Fruit fly (Drosophila melanogaster) whole organism, embryonic: Measurements from ENCODE around the gene Tpr2.

Source experiments
- Ada2b ChIP-seq: fragments of 200-800 bp; sonication (Bioruptor generic); IDR thresholded peaks from 2 replicates; pipeline ENCODE4 v1.3.6; 2022; ENCODE audit warnings: missing biosample characterization, missing genetic modification characterization
- CG11560 ChIP-seq: fragments of 200-800 bp; sonication (Bioruptor generic); IDR thresholded peaks from 3 replicates; pipeline ENCODE4 v1.3.6; 2022; ENCODE audit warnings: missing biosample characterization, missing genetic modification characterization
- CG12219 ChIP-seq: fragments of 200-800 bp; sonication (Bioruptor generic); optimal IDR thresholded peaks from 3 replicates; lab custom pipeline; 2018; ENCODE audit warnings: missing biosample characterization, mild to moderate bottlenecking, missing genetic modification characterization
- CG14014 ChIP-seq: fragments of 200-800 bp; sonication (Bioruptor generic); IDR thresholded peaks from 2 replicates; pipeline ENCODE4 v1.3.6; 2022; ENCODE audit warnings: missing biosample characterization, missing genetic modification characterization
- CG14050 ChIP-seq: fragments of 200-800 bp; sonication (Bioruptor generic); IDR thresholded peaks from 3 replicates; pipeline ENCODE4 v1.3.6; 2022; ENCODE audit warnings: missing biosample characterization, missing genetic modification characterization
- CG14965 ChIP-seq: fragments of 200-800 bp; sonication (Bioruptor generic); optimal IDR thresholded peaks from 2 replicates; lab custom pipeline; 2016; ENCODE audit warnings: missing biosample characterization, missing genetic modification characterization, borderline replicate concordance
- CG15073 ChIP-seq: fragments of 200-800 bp; sonication (Bioruptor generic); optimal IDR thresholded peaks from 2 replicates; lab custom pipeline; 2016; ENCODE audit warnings: missing biosample characterization, missing genetic modification characterization
- CG17912 ChIP-seq: fragments of 200-800 bp; sonication (Bioruptor generic); optimal IDR thresholded peaks from 2 replicates; lab custom pipeline; 2018; ENCODE audit warnings: missing biosample characterization, mild to moderate bottlenecking, missing genetic modification characterization
- CG2678 ChIP-seq: fragments of 200-800 bp; sonication (Bioruptor generic); optimal IDR thresholded peaks from 3 replicates; lab custom pipeline; 2019; ENCODE audit warnings: missing biosample characterization, mild to moderate bottlenecking, missing genetic modification characterization, moderate library complexity
- CG34224 ChIP-seq: fragments of 200-800 bp; sonication (Bioruptor generic); IDR thresholded peaks from 3 replicates; pipeline ENCODE4 v1.3.6; 2022; ENCODE audit warnings: missing biosample characterization, missing genetic modification characterization; ENCODE audit not compliant: partially characterized antibody
- CG42726 ChIP-seq: fragments of 200-800 bp; sonication (Bioruptor generic); IDR thresholded peaks from 2 replicates; pipeline ENCODE4 v1.3.6; 2022; ENCODE audit warnings: missing biosample characterization, missing genetic modification characterization; ENCODE audit not compliant: partially characterized antibody
- CG4617 ChIP-seq: fragments of 200-800 bp; sonication (Bioruptor generic); optimal IDR thresholded peaks from 3 replicates; lab custom pipeline; 2016; ENCODE audit warnings: missing biosample characterization, missing genetic modification characterization, borderline replicate concordance
- CG6175 ChIP-seq: fragments of 200-800 bp; sonication (Bioruptor generic); IDR thresholded peaks from 3 replicates; pipeline ENCODE4 v1.3.6; 2022; ENCODE audit warnings: missing biosample characterization, missing genetic modification characterization
- CG6813 ChIP-seq: fragments of 200-800 bp; sonication (Bioruptor generic); optimal IDR thresholded peaks from 2 replicates; lab custom pipeline; 2017; ENCODE audit warnings: missing biosample characterization, missing genetic modification characterization, mild to moderate bottlenecking, moderate library complexity, missing genetic modification reagents
- CG7271 ChIP-seq: fragments of 200-800 bp; sonication (Bioruptor generic); optimal IDR thresholded peaks from 2 replicates; lab custom pipeline; 2018; ENCODE audit warnings: missing biosample characterization, mild to moderate bottlenecking, missing genetic modification characterization, moderate library complexity
- CG7963 ChIP-seq: fragments of 200-800 bp; sonication (Bioruptor generic); IDR thresholded peaks from 3 replicates; pipeline ENCODE4 v1.3.6; 2022; ENCODE audit warnings: missing biosample characterization, missing genetic modification characterization; ENCODE audit not compliant: partially characterized antibody
- CG8478 ChIP-seq: fragments of >200 bp; optimal IDR thresholded peaks from 2 replicates; lab custom pipeline; 2018
- D ChIP-seq, 2 experiments: fragments of 200-800 bp in 1 of 2; fragments of >200 bp in 1 of 2; sonication (Bioruptor generic) in 1 of 2; optimal IDR thresholded peaks; 2 replicates in 1 of 2; 3 replicates in 1 of 2; lab custom pipeline; 2017; ENCODE audit warnings: mild to moderate bottlenecking in 1 of 2, missing biosample characterization in 1 of 2, missing genetic modification characterization in 1 of 2, missing genetic modification reagents in 1 of 2
- Dll ChIP-seq: fragments of 200-800 bp; sonication (Bioruptor generic); IDR thresholded peaks from 4 replicates; pipeline ENCODE4 v1.3.6; 2022; ENCODE audit warnings: missing biosample characterization, missing genetic modification characterization; ENCODE audit not compliant: partially characterized antibody
- Gug ChIP-seq: fragments of 200-800 bp; sonication (Bioruptor generic); IDR thresholded peaks from 4 replicates; pipeline ENCODE4 v1.3.6; 2022; ENCODE audit warnings: missing biosample characterization, missing genetic modification characterization
- HmgD ChIP-seq: fragments of 200-800 bp; sonication (Bioruptor generic); optimal IDR thresholded peaks from 3 replicates; lab custom pipeline; 2016; ENCODE audit warnings: missing biosample characterization, missing genetic modification characterization
- Hr51 ChIP-seq, 2 experiments: fragments of 200-800 bp; sonication (Bioruptor generic); optimal IDR thresholded peaks; 2 replicates in 1 of 2; 3 replicates in 1 of 2; lab custom pipeline; 2016 to 2018; ENCODE audit warnings: missing biosample characterization in 2 of 2, missing genetic modification characterization in 2 of 2, mild to moderate bottlenecking in 1 of 2, moderate library complexity in 1 of 2
- Hr78 ChIP-seq, 2 experiments: fragments of 200-800 bp in 1 of 2; fragments of >200 bp in 1 of 2; sonication (Bioruptor generic) in 1 of 2; optimal IDR thresholded peaks; 2 replicates each; lab custom pipeline; 2017 to 2019; ENCODE audit warnings: missing biosample characterization in 2 of 2, missing genetic modification characterization in 2 of 2, mild to moderate bottlenecking in 1 of 2, moderate library complexity in 1 of 2
- Lhr ChIP-seq: fragments of 200-800 bp; sonication (Bioruptor generic); optimal IDR thresholded peaks from 3 replicates; lab custom pipeline; 2017; ENCODE audit warnings: mild to moderate bottlenecking, missing biosample characterization, missing genetic modification reagents, missing genetic modification characterization
- Lpt ChIP-seq: fragments of >200 bp; optimal IDR thresholded peaks from 2 replicates; lab custom pipeline; 2018; ENCODE audit warnings: missing biosample characterization, missing genetic modification characterization
- Med ChIP-seq: fragments of 200-800 bp; sonication (Bioruptor generic); peaks from one replicate; lab custom pipeline; 2016; ENCODE audit warnings: missing biosample characterization, missing genetic modification characterization, mild to moderate bottlenecking, inconsistent platforms, moderate library complexity
- Neu2 ChIP-seq: fragments of 200-800 bp; sonication (Bioruptor generic); optimal IDR thresholded peaks from 3 replicates; lab custom pipeline; 2016; ENCODE audit warnings: missing biosample characterization, missing genetic modification characterization, borderline replicate concordance
- PHDP ChIP-seq: fragments of 200-800 bp; sonication (Bioruptor generic); optimal IDR thresholded peaks from 3 replicates; lab custom pipeline; 2018; ENCODE audit warnings: missing biosample characterization, mild to moderate bottlenecking, missing genetic modification characterization, moderate library complexity
- Rx ChIP-seq: fragments of 200-800 bp; sonication (Bioruptor generic); IDR thresholded peaks from 2 replicates; pipeline ENCODE4 v1.3.6; 2022; ENCODE audit warnings: missing biosample characterization, missing genetic modification characterization
- Side ChIP-seq: fragments of 200-800 bp; sonication (Bioruptor generic); optimal IDR thresholded peaks from 2 replicates; lab custom pipeline; 2016; ENCODE audit warnings: missing biosample characterization, missing genetic modification characterization
- Stat92E ChIP-seq, 3 experiments: fragments of >200 bp in 2 of 3; fragments of 200-800 bp in 1 of 3; sonication (Bioruptor generic) in 1 of 3; optimal IDR thresholded peaks; 2 replicates each; lab custom pipeline; 2017 to 2019; ENCODE audit warnings: missing biosample characterization in 3 of 3, missing genetic modification characterization in 3 of 3, mild to moderate bottlenecking in 1 of 3, moderate library complexity in 1 of 3
- bbx ChIP-seq: fragments of 200-800 bp; sonication (Bioruptor generic); IDR thresholded peaks from 2 replicates; pipeline ENCODE4 v1.3.6; 2022; ENCODE audit warnings: missing biosample characterization, missing genetic modification characterization; ENCODE audit not compliant: partially characterized antibody
- br ChIP-seq: fragments of >200 bp; optimal IDR thresholded peaks from 2 replicates; lab custom pipeline; 2017
- chm ChIP-seq: fragments of 200-800 bp; sonication (Bioruptor generic); IDR thresholded peaks from 2 replicates; pipeline ENCODE4 v1.3.6; 2022; ENCODE audit warnings: missing biosample characterization, missing genetic modification characterization
- crol ChIP-seq: fragments of 200-800 bp; sonication (Bioruptor generic); IDR thresholded peaks from 2 replicates; pipeline ENCODE4 v1.3.6; 2022; ENCODE audit warnings: missing biosample characterization, missing genetic modification characterization
- cwo ChIP-seq: fragments of 200-800 bp; sonication (Bioruptor generic); optimal IDR thresholded peaks from 3 replicates; lab custom pipeline; 2017; ENCODE audit warnings: missing biosample characterization, missing genetic modification characterization, mild to moderate bottlenecking, moderate library complexity, missing genetic modification reagents
- danr ChIP-seq: fragments of 200-800 bp; sonication (Bioruptor generic); IDR thresholded peaks from 2 replicates; pipeline ENCODE4 v1.3.6; 2022; ENCODE audit warnings: missing biosample characterization, missing genetic modification characterization
- dimm ChIP-seq: fragments of 200-800 bp; sonication (Bioruptor generic); IDR thresholded peaks from 2 replicates; pipeline ENCODE4 v1.3.6; 2022; ENCODE audit warnings: missing biosample characterization, missing genetic modification characterization
- dm ChIP-seq: fragments of 200-800 bp; sonication (Bioruptor generic); optimal IDR thresholded peaks from 3 replicates; lab custom pipeline; 2016; ENCODE audit warnings: missing biosample characterization, missing genetic modification characterization
- dmrt11E ChIP-seq: fragments of 200-800 bp; sonication (Bioruptor generic); optimal IDR thresholded peaks from 3 replicates; lab custom pipeline; 2018; ENCODE audit warnings: missing biosample characterization, mild to moderate bottlenecking, missing genetic modification characterization, moderate library complexity
- jing ChIP-seq: fragments of 200-800 bp; sonication (Bioruptor generic); optimal IDR thresholded peaks from 2 replicates; lab custom pipeline; 2018; ENCODE audit warnings: missing biosample characterization, mild to moderate bottlenecking, missing genetic modification characterization
- oc ChIP-seq: fragments of 200-800 bp; sonication (Bioruptor generic); optimal IDR thresholded peaks from 2 replicates; lab custom pipeline; 2018; ENCODE audit warnings: missing biosample characterization, mild to moderate bottlenecking, missing genetic modification characterization, moderate library complexity
- odd ChIP-seq: fragments of 200-800 bp; sonication (Bioruptor generic); optimal IDR thresholded peaks from 2 replicates; lab custom pipeline; 2017; ENCODE audit warnings: missing biosample characterization, mild to moderate bottlenecking, missing genetic modification characterization
- pan ChIP-seq, 4 experiments: fragments of >200 bp in 3 of 4; fragments of 200-800 bp in 1 of 4; sonication (Bioruptor generic) in 1 of 4; optimal IDR thresholded peaks in 3 of 4; IDR thresholded peaks in 1 of 4; 2 replicates each; pipeline versions ENCODE4 v1.3.6 to Lab custom; 2017 to 2022; ENCODE audit warnings: missing biosample characterization in 2 of 4, missing genetic modification characterization in 2 of 4, mixed read lengths in 1 of 4
- pnt ChIP-seq: fragments of 200-800 bp; sonication (Bioruptor generic); optimal IDR thresholded peaks from 3 replicates; lab custom pipeline; 2016; ENCODE audit warnings: missing biosample characterization, missing genetic modification characterization
- pum ChIP-seq: fragments of 200-800 bp; sonication (Bioruptor generic); optimal IDR thresholded peaks from 2 replicates; lab custom pipeline; 2016; ENCODE audit warnings: missing biosample characterization, missing genetic modification characterization
- ro ChIP-seq: fragments of 200-800 bp; sonication (Bioruptor generic); IDR thresholded peaks from 2 replicates; pipeline ENCODE4 v1.3.6; 2022; ENCODE audit warnings: missing biosample characterization, missing genetic modification characterization
- sr ChIP-seq: fragments of 200-800 bp; sonication (Bioruptor generic); IDR thresholded peaks from 3 replicates; pipeline ENCODE4 v1.3.6; 2022; ENCODE audit warnings: missing biosample characterization, missing genetic modification characterization
- wek ChIP-seq: fragments of 200-800 bp; sonication (Bioruptor generic); optimal IDR thresholded peaks from 3 replicates; lab custom pipeline; 2018; ENCODE audit warnings: missing biosample characterization, mild to moderate bottlenecking, missing genetic modification characterization, moderate library complexity
- zen2 ChIP-seq: fragments of 200-800 bp; sonication (Bioruptor generic); IDR thresholded peaks from 3 replicates; pipeline ENCODE4 v1.3.6; 2022; ENCODE audit warnings: missing biosample characterization, missing genetic modification characterization; ENCODE audit not compliant: partially characterized antibody

Tpr2 gene

DNA sequence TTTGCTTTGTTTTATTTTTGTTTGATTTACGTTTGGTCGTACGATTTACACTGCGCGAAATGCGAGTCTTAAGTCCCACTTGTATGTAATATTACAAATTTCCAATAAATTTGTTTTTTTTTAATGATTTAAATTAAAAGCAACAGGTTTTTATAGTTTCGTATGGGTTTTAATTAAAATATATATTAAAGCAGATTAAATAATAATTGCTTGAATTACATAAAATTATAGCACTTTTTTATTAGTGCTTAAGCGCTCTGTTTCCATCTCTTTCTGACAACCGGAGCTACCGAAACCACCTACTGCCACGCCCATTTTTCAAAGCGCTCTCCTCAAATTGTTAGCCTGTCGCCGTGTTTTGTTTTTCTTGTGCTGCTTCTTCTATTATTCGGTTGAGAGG, 50.4 kb downstream of the Tpr2 start (continued):
- TF ChIP-seq Gug (GFP tag; lab: Robert Waterston, UW) (no peak), ro (GFP tag; lab: Robert Waterston, UW) (no peak), CG8478 (lab: Kevin White, UChicago) (no peak), Stat92E (GFP tag; optimal IDR thresholded peaks at IDR 0.05; lab: Kevin White, UChicago) (no peak), CG34224 (GFP tag; lab: Robert Waterston, UW) (no peak), CG17912 (GFP tag; lab: Kevin White, UChicago) (no peak), CG6813 (peak; percentile 50), CG14050 (GFP tag; lab: Robert Waterston, UW) (no peak), zen2 (GFP tag; lab: Robert Waterston, UW) (no peak), dm (GFP tag; lab: Kevin White, UChicago) (no peak), Rx (GFP tag; lab: Robert Waterston, UW) (no peak), cwo (GFP tag; lab: Kevin White, UChicago) (no peak), Neu2 (no peak), oc (no peak), wek (GFP tag; lab: Kevin White, UChicago) (no peak), crol (GFP tag; lab: Robert Waterston, UW) (peak; percentile 55; the same call in 1 of the 2 replicates), Ada2b (no peak), pnt (GFP tag; lab: Kevin White, UChicago) (no peak), jing (no peak), CG4617 (GFP tag; lab: Kevin White, UChicago) (no peak), Side (GFP tag; lab: Kevin White, UChicago) (no peak), CG7963 (GFP tag; lab: Robert Waterston, UW) (no peak), CG14965 (no peak), HmgD (GFP tag; lab: Kevin White, UChicago) (no peak), Hr51 (GFP tag; optimal IDR thresholded peaks at IDR 0.05; lab: Kevin White, UChicago) (peak in 1 of 2 experiments; percentile 4), CG14014 (GFP tag; lab: Robert Waterston, UW) (no peak), CG12219 (GFP tag; lab: Kevin White, UChicago) (no peak), pum (GFP tag; lab: Kevin White, UChicago) (no peak), danr (GFP tag; lab: Robert Waterston, UW) (no peak), CG6175 (GFP tag; lab: Robert Waterston, UW) (no peak), D (optimal IDR thresholded peaks at IDR 0.05; lab: Kevin White, UChicago) (no peak), D (GFP tag; optimal IDR thresholded peaks at IDR 0.05; lab: Kevin White, UChicago) (no peak), dmrt11E (tag; lab: Kevin White, UChicago) (no peak), sr (GFP tag; lab: Robert Waterston, UW) (no peak), bbx (GFP tag; lab: Robert Waterston, UW) (no peak), CG15073 (no peak), br (lab: Kevin White, UChicago) (no peak), Hr78 (GFP tag; optimal IDR thresholded peaks at IDR 0.05; lab: Kevin White, UChicago) (no peak), CG42726 (GFP tag; lab: Robert Waterston, UW) (no peak), PHDP (tag; lab: Kevin White, UChicago) (no peak), Dll (GFP tag; lab: Robert Waterston, UW) (no peak), Med (peak; percentile 27), CG7271 (tag; lab: Kevin White, UChicago) (no peak), CG2678 (tag; lab: Kevin White, UChicago) (peak; percentile 20), CG11560 (tag; lab: Robert Waterston, UW) (no peak), odd (GFP tag; lab: Kevin White, UChicago) (no peak), Lpt (no peak), dimm (no peak), chm (GFP tag; lab: Robert Waterston, UW) (no peak), Lhr (GFP tag; lab: Kevin White, UChicago) (no peak), pan (optimal IDR thresholded peaks at IDR 0.05; lab: Kevin White, UChicago) (no peak), pan (GFP tag; optimal IDR thresholded peaks at IDR 0.05 in 1 of 2, IDR thresholded peaks at IDR 0.05 in 1 of 2) (no peak)
